Worm (Caenorhabditis elegans): Measurements from ENCODE around the gene erp-44.3.
"Not testable (repeated sequence)": the region's sequence is repeated elsewhere in the genome, so short reads cannot be mapped to it uniquely, and the experiment has no call there.

The erp-44.3 gene

DNA sequence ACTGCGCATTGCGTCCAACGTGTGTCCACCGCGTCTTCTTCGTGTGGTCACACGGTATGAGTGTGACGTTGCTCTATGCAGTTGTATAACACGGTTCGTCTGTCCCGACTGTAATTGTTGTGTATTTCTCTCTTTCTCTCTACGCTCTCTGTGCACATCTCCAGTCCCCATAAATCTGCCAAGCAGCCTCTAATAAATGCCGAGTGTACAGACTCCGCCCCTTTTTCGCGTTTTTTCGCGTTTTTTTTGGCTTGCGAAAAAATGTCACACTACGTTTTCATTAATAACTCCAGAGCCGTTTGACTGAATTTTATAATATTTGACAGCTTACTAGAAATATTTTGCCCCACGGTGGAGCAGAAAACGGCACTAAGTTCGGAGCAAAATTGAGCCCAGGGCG, at the start of gene erp-44.3:
Gene erp-44.3 (plus strand): TSS at position 301 of the 400 bp plus-strand sequence.
- TF ChIP-seq unc-62 (GFP tag; optimal IDR thresholded peaks at IDR 0.05): not testable (repeated sequence)

DNA sequence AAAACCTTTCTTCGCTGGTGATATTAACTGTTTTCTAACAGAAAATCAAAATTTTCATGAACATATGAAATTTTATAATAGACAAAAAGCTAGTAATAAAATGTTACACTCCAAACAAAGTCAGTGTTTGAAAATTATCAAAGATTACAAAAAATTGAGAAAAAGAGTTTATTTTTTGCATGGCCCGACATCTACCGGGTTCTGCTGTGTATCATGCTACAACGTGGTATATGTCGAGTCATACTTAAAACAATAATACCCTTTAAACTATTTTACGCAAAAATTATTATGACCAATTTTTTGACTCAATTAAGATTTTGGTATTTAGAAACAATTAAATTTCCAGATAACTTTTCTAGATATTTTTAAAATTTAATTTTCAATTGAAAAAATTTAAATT, 46.9 kb upstream of the erp-44.3 start:
- no peak for TF ChIP-seq unc-62 (GFP tag; optimal IDR thresholded peaks at IDR 0.05)

DNA sequence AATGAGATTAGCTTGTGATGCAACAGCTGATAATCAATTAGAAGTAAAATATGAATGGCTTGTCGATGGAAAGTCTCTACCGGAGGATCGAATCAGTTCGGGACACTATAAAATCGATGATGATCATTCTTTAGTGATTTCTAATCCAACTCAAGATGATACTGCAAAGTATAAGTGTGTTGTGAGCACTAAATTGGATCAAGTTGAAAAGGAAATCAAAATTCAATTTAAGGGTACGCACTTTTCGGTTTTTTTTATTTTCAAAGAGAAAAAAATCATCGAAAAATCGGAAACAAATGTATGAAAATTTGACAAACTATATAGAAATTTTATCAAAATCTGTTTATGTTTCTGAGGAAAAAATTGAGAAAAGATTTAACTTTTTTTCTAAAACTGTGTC, 45.9 kb upstream of the erp-44.3 start:
- no peak for TF ChIP-seq unc-62 (GFP tag; optimal IDR thresholded peaks at IDR 0.05)

DNA sequence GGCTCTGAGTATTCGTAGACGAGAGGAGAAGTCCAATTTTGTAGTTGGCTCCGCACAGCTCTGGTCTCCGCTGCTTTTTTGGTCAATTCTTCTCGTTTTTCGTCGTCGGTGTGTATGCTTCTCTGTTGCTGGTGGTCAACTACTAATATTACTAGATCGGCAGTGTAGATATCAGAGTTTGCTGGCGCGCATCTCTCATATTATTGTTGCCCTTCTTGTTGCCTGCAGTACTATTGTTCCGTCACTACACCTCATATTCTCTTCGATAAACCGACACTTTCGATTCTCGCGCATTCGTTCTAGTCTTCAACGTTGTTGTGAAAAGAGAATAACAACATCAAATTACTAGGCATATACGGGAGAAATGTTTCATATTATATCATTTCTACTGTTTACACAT, 42.3 kb upstream of the erp-44.3 start:
- TF ChIP-seq unc-62 (GFP tag; optimal IDR thresholded peaks at IDR 0.05): no peak

DNA sequence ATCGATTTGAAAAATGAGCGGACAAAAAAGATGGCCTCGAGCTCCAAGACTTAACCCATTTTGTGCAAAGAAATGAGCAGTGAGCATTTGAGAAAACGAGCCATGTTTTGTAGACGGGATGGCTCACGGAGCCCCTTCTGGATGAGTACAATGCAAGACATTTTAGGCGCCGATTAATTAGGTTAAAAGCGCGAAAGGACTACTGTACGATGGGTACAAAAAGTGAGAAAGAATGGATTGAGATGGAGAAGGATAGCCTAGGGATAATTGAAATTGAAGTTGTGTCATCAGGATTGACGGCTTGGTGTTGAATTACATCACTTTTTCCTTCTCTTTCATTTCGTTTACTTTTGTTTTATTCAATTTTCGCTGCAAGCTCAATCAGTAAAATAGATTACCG, 41.7 kb upstream of the erp-44.3 start:
- no peak for TF ChIP-seq unc-62 (GFP tag; optimal IDR thresholded peaks at IDR 0.05)

DNA sequence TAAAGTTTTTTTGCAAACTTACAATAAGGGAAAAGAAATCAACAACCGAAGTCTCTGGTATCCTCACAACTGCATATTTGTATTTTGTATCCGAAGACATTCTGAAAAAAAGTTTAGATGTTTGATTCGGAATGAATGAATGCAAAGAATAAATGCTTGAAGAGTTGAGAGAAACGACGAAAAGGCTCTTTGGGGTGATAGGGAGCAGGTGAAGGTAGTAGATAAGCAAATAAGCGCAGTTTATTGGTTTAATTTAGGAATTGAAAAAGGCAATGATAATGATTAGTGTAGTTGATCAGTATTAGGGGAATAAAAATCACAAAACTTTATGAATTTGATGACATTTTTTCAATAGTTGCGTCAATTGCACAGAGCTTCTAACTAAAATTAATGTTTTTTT, 35.9 kb upstream of the erp-44.3 start, which contains the start of gene nsy-7:
Gene nsy-7 (minus strand): TSS at position 101 of the 400 bp plus-strand sequence.
- no peak for TF ChIP-seq unc-62 (GFP tag; optimal IDR thresholded peaks at IDR 0.05)

DNA sequence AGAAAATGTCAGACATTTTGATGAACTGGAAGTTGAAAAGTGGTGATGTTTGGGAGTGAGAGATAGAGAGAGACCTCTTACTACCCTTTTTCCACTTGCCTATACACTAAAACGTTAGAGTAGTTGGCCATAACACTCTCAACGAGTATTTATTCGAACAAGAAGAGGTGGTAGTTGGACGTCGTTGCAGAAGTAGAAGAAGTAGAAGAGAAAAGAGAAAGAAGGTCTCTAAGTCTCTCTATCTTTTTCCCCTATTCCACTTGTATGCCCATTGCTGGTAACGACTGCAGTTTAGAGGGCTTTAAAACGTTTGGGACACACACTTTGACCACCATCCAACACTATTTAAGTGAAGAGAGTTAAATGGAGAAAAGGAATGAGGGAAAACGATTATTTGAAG, 30.9 kb upstream of the erp-44.3 start:
- no peak for TF ChIP-seq unc-62 (GFP tag; optimal IDR thresholded peaks at IDR 0.05)

DNA sequence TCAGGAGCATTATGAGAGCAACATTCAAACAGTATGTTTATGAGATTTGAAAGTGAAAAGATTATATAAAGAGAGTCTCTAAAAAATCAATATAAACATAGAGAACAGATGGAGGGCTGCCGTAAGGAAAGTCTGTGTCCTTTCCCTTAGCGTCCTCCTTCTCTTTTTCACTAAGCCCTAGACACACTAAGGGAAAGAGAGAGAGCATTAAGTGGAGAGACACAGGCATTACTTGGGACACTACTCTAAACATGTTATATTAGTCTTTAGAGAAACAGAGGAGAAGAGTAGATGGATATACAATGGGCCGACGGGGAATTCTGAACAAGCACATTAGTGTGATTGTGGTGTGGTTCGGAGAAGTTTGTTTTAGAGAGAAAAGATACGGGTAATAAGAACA, 26.1 kb upstream of the erp-44.3 start:
- TF ChIP-seq unc-62 (GFP tag; optimal IDR thresholded peaks at IDR 0.05): no peak

DNA sequence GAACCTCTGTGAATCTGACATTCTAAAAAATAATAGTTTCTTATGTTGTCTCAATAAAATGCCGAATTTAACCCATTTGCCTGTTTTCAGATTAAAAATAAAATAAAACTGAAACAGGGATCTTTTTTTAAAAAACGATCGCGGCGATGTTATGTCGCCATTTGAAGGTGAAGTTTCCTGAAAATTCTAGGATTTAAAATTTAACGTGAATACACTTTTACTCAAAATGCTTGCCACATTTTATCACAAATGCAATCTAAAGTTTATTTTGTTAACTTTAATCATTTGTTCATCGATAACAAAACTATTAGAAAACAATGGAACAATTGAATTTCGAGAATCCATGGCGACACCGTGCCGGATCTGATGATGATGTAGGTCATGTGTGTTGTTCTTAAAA, 22.8 kb upstream of the erp-44.3 start, which contains the start of gene Y42H9AR.2:
Gene Y42H9AR.2 (plus strand): TSS at position 301 of the 400 bp plus-strand sequence.
- no peak for TF ChIP-seq unc-62 (GFP tag; optimal IDR thresholded peaks at IDR 0.05)

DNA sequence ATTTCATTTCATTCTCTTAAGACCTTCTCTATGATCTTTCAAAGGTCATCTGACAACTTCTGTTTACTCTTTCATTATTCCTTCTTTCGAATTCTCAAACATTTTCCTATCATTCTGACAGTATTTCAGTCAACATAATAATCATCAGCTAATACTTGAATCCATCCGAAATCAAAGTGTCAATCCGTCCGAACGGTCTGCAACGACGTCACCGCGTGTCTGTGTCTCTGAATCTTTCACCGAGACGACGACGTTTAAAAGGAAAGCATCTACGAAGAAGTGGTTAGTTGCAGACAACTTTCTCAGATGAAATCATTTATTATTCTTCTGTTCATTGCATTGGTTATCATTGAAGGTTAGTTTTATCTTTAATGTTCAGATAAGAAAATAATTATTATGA, 20.2 kb upstream of the erp-44.3 start, which contains the start of gene Y42H9AR.5:
Gene Y42H9AR.5 (plus strand): TSS at position 301 of the 400 bp plus-strand sequence.
- TF ChIP-seq unc-62 (GFP tag; optimal IDR thresholded peaks at IDR 0.05): no peak

DNA sequence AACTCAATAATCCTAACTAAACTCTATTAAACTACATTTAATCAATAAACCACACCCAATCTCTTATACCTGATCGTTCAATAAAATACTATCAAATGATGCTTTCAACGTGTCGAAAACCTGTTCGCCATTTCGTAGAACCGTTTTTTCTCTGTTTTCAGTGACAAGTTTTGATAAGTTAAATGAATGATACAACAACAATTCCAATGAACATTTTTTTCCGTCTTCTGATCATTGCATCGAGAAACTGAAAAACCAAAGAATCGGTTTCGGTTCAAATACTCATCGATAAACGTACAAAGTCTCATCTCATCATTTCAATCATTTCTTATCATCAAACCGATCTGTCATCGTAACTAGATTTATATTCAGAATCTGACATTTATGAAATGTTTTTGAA, 19.3 kb upstream of the erp-44.3 start:
- no peak for TF ChIP-seq unc-62 (GFP tag; optimal IDR thresholded peaks at IDR 0.05)

DNA sequence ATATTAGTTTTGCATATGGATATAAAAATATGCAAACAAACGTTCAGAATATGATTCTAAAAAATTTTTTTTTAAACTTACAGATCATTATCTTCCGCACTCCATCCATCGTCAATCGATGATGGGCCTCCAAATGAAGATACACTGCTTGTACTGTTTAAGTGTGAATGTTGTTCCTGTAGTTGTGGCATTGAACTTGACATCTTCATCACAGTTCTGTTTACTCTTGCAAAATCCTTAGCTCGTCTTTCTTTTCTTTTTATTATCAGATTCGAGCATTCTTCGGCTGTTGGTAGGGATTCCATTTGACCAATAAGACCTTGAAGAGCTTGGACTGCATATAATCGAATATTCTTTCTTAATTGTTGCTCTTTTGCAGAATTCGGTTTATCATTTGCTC, 17.4 kb upstream of the erp-44.3 start:
- TF ChIP-seq unc-62 (GFP tag; optimal IDR thresholded peaks at IDR 0.05): no peak

DNA sequence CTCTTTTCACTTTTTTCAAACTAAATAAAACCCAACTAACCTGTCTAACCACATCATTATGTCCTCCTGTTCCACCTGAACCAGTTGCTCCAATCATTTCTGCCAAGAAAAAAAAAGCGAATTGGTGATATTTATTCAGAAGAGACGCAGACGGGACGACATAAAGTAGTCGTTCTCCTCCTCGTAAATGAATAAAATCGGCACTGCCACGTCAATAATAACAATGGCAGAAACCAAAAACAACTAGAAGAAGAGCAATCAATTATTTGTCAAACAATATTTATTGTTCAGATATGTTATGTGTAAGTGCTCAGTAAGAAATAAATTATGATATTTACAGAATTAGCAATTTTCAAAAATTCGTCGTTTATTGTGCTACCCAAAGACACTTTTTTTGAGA, 14.9 kb upstream of the erp-44.3 start, which contains the start of gene rabs-5:
Gene rabs-5 (minus strand): TSS at position 101 of the 400 bp plus-strand sequence.
- TF ChIP-seq unc-62 (GFP tag; optimal IDR thresholded peaks at IDR 0.05): no peak

DNA sequence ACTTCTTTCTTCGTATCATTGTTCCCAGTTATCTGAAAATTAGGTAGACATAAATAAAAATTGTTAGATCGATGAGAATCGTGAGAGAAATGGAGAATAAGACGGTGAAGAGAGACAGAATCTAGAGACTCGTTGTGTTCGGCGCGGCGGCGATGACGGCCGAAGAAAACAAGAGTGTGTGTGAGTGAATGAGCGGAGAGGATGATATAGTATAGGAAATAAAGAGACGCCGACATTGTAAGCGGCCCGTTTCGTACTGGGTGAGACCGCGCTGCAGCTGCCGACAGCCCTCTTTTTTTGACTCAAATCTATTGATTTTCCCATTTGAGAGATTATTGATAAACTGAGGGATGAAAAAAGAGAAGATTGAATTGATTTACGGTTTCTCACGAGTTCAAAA, 10.3 kb upstream of the erp-44.3 start, which contains the start of gene Y42H9AR.4:
Gene Y42H9AR.4 (minus strand): TSS at position 32 of the 400 bp plus-strand sequence.
- no peak for TF ChIP-seq unc-62 (GFP tag; optimal IDR thresholded peaks at IDR 0.05)

DNA sequence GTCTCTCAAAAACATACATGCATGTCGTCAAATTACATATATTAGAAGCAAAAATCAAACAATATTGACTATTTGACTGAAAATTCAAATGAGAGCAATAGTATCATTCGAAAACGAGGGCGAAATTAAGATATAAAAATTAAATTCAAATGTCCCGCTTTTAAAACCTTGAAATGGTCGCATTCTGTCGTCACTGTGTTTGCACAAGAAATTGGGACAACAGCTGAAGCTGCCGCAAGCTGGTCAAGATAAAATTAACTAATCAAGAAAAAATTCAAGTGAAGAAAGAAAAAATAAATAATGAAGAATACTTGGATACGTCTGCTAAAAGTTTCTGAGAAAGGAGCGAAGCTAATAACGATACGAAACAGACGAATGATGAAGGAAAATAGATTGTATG, 9.8 kb upstream of the erp-44.3 start:
- TF ChIP-seq unc-62 (GFP tag; optimal IDR thresholded peaks at IDR 0.05): no peak

DNA sequence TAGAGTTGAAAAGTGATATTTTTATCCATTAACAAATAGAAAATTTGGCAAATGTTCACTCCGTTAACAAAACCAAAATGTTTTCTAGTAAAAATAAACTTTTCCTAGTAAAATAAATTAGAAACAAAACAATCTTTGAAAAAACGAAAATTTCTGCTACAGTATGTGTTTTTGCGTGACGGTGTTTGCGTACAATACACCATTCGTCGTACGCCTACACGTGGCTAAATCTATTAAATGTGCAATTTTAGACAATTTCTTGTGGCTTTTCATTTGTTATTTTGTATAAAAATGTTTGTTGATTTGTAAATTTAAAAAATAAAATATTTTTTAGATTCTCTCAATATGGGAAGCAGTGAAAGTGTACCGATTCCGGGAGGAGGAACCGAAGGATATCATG, 9.3 kb upstream of the erp-44.3 start, which contains the start of gene Y42H9AR.1:
Gene Y42H9AR.1 (plus strand): TSS at position 233 of the 400 bp plus-strand sequence.
- TF ChIP-seq unc-62 (GFP tag; optimal IDR thresholded peaks at IDR 0.05): no peak

DNA sequence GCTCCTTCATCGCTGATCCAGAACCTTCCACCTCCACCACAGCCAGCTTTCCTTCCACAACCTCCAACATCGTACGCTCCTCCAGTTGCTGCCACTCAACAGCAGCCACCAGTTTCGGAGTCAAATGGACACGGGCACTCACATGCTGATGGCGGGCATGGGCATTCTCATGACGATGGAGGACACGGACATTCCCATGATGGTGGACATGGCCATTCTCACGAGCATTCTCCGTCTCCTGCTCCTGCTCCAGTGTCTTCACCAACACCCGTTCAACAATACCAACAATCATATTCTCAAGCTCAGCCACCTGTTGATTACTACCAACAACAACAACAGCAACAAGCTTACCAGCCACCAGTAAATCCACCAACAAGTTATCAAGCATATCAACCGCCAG, 7.9 kb upstream of the erp-44.3 start:
- no peak for TF ChIP-seq unc-62 (GFP tag; optimal IDR thresholded peaks at IDR 0.05)

DNA sequence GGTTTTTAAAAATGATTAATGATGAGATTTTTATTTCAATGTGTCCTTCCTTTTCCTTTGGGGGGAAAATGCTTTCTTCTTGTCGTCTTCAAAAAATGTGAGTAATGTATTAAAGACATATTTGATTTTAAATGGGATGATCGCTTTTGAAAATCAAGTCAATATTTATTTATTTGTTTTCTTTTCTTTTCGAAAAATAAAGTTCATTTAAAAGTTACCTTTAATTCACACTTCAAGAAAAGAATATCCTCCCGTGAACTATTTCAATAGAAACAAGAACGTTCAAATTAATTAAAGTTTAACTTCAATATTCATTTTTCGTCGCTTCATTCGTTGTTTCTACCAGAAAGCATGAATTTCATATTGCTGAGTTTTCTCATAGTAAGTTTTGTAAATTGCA, 7.0 kb upstream of the erp-44.3 start, which contains the start of gene irld-8:
Gene irld-8 (plus strand): TSS at position 301 of the 400 bp plus-strand sequence.
- no peak for TF ChIP-seq unc-62 (GFP tag; optimal IDR thresholded peaks at IDR 0.05)
